Worm (Caenorhabditis elegans) whole organism, L3 larva: ENCODE results near the gene twk-16.

ENCODE experiments used
- eor-1 ChIP-seq, 2 experiments: fragments of 150-350 bp; optimal IDR thresholded peaks; 2 replicates each; lab custom pipeline; 2014 to 2018; ENCODE audit warnings: missing biosample characterization in 2 of 2, missing genetic modification characterization in 2 of 2
- jun-1 ChIP-seq: fragments of 150-350 bp; optimal IDR thresholded peaks from 2 replicates; lab custom pipeline; 2014; ENCODE audit warnings: missing biosample characterization, missing genetic modification reagents, missing genetic modification characterization
- lin-39 ChIP-seq: fragments of 150-350 bp; optimal IDR thresholded peaks from 2 replicates; lab custom pipeline; 2018; ENCODE audit warnings: missing biosample characterization, missing genetic modification reagents, missing genetic modification characterization
- nhr-28 ChIP-seq: fragments of 150-350 bp; optimal IDR thresholded peaks from 2 replicates; lab custom pipeline; 2014; ENCODE audit warnings: missing biosample characterization, missing genetic modification characterization
- unc-62 ChIP-seq: fragments of 150-350 bp; sonication (generic microtip); optimal IDR thresholded peaks from 4 replicates; lab custom pipeline; 2014; ENCODE audit warnings: missing biosample characterization, missing genetic modification reagents, missing genetic modification characterization

DNA sequence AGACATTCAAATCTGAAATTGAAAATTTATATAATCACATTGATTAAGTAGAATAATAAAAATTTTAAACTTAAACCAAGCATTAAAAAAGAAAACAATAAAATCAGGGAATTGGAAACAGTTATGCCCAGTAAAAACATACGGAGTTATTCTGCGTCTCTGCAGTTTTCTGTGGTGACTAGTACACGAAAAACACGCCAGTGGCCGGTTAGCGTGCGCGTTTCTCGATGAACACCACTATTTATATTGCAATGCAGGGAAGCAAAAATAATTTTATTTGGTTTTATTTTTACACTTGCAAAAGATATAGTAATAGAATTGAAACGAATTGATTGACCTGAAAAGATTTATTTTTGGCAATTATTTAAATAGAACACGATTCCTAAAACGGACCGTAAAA is 18.9 kb downstream of the twk-16 start, which contains the start of gene sec-3:
- no peak for TF ChIP-seq nhr-28 (tag; lab: Kevin White, UChicago)
- peak; percentile 4 for TF ChIP-seq unc-62 (GFP tag; lab: Kevin White, UChicago)
- TF ChIP-seq lin-39 (tag; lab: Kevin White, UChicago) = peak; percentile 83
- TF ChIP-seq eor-1 (tag; optimal IDR thresholded peaks at IDR 0.05; lab: Kevin White, UChicago) = no peak
- peak; percentile 76 for TF ChIP-seq jun-1 (tag; lab: Kevin White, UChicago)
